Worm (Caenorhabditis elegans) whole organism, L4/young adult: Measurements from ENCODE around the gene Y69A2AR.51.
A peak's percentile ranks its signal among the peaks of the same experiment; 100 is the strongest.

Experiments
- W03F9.2 ChIP-seq: fragments of 150-350 bp; optimal IDR thresholded peaks from 2 replicates; lab custom pipeline; 2014; ENCODE audit warnings: missing biosample characterization, missing genetic modification characterization
- him-1 ChIP-seq: sonication (generic microtip); optimal IDR thresholded peaks from 2 replicates; lab custom pipeline; 2016; ENCODE audit warnings: missing genotype, missing genetic modification reagents, missing genetic modification characterization, missing compliant biosample characterization

- no peak for TF ChIP-seq him-1
- peak; percentile 10 for TF ChIP-seq W03F9.2 (tag; lab: Kevin White, UChicago)
Observed at ce11 chrIV:2607513-2608101, 35.4 kb downstream of the Y69A2AR.51 start, which contains the start of gene vamp-7.
